Worm (Caenorhabditis elegans): ENCODE results near the gene math-41.
A peak's percentile ranks its signal among the peaks of the same experiment; 100 is the strongest.

The math-41 gene

DNA sequence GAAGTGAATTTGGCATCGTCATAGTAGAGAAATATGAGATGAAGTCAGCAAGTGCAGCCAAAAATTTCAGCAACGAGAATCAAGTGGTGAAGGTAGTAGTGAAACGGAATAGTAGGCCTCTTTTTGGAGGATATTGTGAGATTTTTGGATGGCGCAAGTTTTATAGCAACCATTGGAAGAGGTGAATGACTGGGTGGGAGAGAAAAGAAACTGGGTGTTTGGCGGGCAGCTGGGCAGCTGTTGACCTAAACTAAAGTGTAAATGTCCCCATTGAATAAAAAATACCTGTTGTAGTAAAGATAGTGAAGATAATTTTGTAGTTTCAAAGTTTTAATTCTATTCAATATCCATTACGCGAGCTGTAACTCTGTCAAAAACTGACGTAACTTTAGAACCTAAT, 8.4 kb upstream of the math-41 start:
- TF ChIP-seq snpc-4 (tag; optimal IDR thresholded peaks at IDR 0.05), result no peak
- TF ChIP-seq fkh-10 (GFP tag; optimal IDR thresholded peaks at IDR 0.05), result no peak
- TF ChIP-seq efl-1 (optimal IDR thresholded peaks at IDR 0.05), result no peak
- peak in 1 of 2 experiments; percentile 86 for TF ChIP-seq efl-1 (GFP tag; optimal IDR thresholded peaks at IDR 0.05 in 1 of 2)
- no peak for TF ChIP-seq nhr-12 (tag; optimal IDR thresholded peaks at IDR 0.05)
- no peak for TF ChIP-seq pax-3 (tag; optimal IDR thresholded peaks at IDR 0.05)
- TF ChIP-seq skn-1 (tag; optimal IDR thresholded peaks at IDR 0.05), result no peak
- TF ChIP-seq tlp-1 (tag; optimal IDR thresholded peaks at IDR 0.05), result no peak
- no peak for TF ChIP-seq lin-15B (tag; optimal IDR thresholded peaks at IDR 0.05)

DNA sequence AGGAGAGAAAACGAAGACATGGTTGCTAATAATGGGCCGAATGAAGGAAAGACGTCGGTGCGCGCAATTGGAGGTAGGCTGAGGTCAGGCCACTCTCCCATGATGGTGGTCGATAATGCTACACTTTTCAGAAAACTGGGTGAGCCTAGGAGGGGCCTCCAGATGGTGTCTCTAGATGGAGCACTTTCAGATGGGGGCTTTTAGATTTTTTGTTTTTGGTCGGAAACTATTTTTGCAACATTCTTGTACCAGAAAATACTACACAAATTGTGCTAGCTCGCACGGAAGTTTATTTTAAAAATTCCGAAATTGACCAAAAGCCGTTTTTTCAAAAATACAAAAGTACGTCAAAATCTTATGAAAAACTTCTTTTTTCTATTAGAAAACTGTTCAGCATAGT, 6.1 kb upstream of the math-41 start, which contains the start of gene fbxb-10:
fbxb-10 (minus strand) TSS at position 101 of the 400 bp plus-strand sequence.
- TF ChIP-seq aha-1 (tag; optimal IDR thresholded peaks at IDR 0.05) (no peak), ceh-63 (GFP tag; optimal IDR thresholded peaks at IDR 0.05) (no peak), ceh-88 (GFP tag; IDR thresholded peaks at IDR 0.05) (no peak), unc-130 (tag; optimal IDR thresholded peaks at IDR 0.05) (no peak), dsc-1 (tag; optimal IDR thresholded peaks at IDR 0.05) (no peak), tbx-2 (tag; optimal IDR thresholded peaks at IDR 0.05) (no peak), C16A3.4 (tag; optimal IDR thresholded peaks at IDR 0.05) (no peak), Y116A8C.19 (tag; optimal IDR thresholded peaks at IDR 0.05; ENCODE audit: borderline replicate concordance) (no peak), ztf-4 (tag; optimal IDR thresholded peaks at IDR 0.05) (no peak), nhr-76 (tag; optimal IDR thresholded peaks at IDR 0.05) (no peak), ama-1 (optimal IDR thresholded peaks at IDR 0.05) (no peak), unc-86 (tag; optimal IDR thresholded peaks at IDR 0.05) (no peak), egl-27 (tag; optimal IDR thresholded peaks at IDR 0.05) (no peak), isw-1 (GFP tag; IDR thresholded peaks at IDR 0.05) (no peak), fos-1 (tag; optimal IDR thresholded peaks at IDR 0.05) (no peak), C34B4.2 (tag; optimal IDR thresholded peaks at IDR 0.05) (no peak), nhr-237 (tag; optimal IDR thresholded peaks at IDR 0.05) (no peak), ets-5 (GFP tag; IDR thresholded peaks at IDR 0.05) (no peak), lin-15B (tag; optimal IDR thresholded peaks at IDR 0.05) (no peak)

DNA sequence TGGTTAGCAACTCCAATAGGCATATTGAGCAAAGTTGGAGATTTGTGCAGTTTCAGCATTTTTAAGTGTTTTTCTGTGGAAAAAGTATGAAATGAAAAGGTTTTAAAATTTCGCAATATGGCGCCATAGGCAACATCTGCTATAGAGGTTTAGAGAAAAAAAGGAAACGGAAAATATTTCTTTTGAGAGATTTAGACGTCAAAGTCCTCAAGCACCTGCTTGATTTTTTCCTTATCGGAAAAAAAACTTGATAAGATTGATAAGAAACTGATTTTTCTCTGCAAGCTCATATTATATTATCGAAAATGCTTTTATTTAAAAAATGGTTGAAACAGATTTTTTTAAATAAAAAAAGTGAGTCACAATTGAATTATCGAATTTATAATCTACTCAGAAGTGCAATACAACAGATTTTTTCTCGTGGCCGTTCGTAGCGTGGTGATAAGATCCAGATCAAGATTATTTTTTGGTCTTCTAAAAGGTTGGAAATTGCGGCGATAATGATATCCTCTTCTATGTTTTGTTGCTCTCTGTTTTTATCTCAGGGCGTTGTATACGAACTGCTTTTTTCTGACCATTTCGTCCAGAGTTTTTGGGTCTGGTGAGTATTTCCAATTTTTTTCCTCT, 4.4 kb upstream of the math-41 start, which contains the start of gene fbxc-19:
fbxc-19 (plus strand) TSS at position 536 of the 627 bp plus-strand sequence.
- TF ChIP-seq unc-30 (tag; optimal IDR thresholded peaks at IDR 0.05) (no peak), snpc-4 (tag; optimal IDR thresholded peaks at IDR 0.05) (peak; percentile 45), aly-2 (tag; optimal IDR thresholded peaks at IDR 0.05) (no peak), nhr-237 (tag; optimal IDR thresholded peaks at IDR 0.05) (peak; percentile 64), nhr-71 (tag; optimal IDR thresholded peaks at IDR 0.05) (peak; percentile 72), lin-13 (GFP tag; optimal IDR thresholded peaks at IDR 0.05) (peak; percentile 40), ceh-8 (GFP tag; optimal IDR thresholded peaks at IDR 0.05) (no peak), nhr-28 (tag; optimal IDR thresholded peaks at IDR 0.05) (no peak), nhr-84 (tag; optimal IDR thresholded peaks at IDR 0.05) (no peak), nhr-85 (tag) (peak; percentile 83), pqm-1 (tag; optimal IDR thresholded peaks at IDR 0.05) (peak; percentile 95), nhr-90 (tag; optimal IDR thresholded peaks at IDR 0.05; ENCODE audit: poor library complexity) (peak; percentile 53), nhr-77 (tag; optimal IDR thresholded peaks at IDR 0.05) (peak; percentile 38), ztf-11 (tag; optimal IDR thresholded peaks at IDR 0.05) (no peak), unc-62 (GFP tag; optimal IDR thresholded peaks at IDR 0.05) (no peak), lin-14 (GFP tag; optimal IDR thresholded peaks at IDR 0.05) (peak; percentile 73), lir-3 (tag; optimal IDR thresholded peaks at IDR 0.05; ENCODE audit: poor library complexity) (peak; percentile 38), nhr-19 (GFP tag; conservative IDR thresholded peaks at IDR 0.05) (peak; percentile 37), unc-130 (tag; optimal IDR thresholded peaks at IDR 0.05) (no peak), mef-2 (tag; optimal IDR thresholded peaks at IDR 0.05) (no peak), ceh-82 (tag; optimal IDR thresholded peaks at IDR 0.05) (peak; percentile 7 to 59 (median 30)), ets-5 (GFP tag; IDR thresholded peaks at IDR 0.05) (no peak), tbx-2 (tag; optimal IDR thresholded peaks at IDR 0.05) (peak; percentile 34), tlp-1 (tag; optimal IDR thresholded peaks at IDR 0.05) (peak; percentile 81), fkh-8 (tag; optimal IDR thresholded peaks at IDR 0.05) (no peak), efl-1 (optimal IDR thresholded peaks at IDR 0.05) (peak; percentile 77 to 78), efl-1 (GFP tag; optimal IDR thresholded peaks at IDR 0.05 in 1 of 2) (peak; percentile 63 to 94), lin-39 (tag; optimal IDR thresholded peaks at IDR 0.05) (no peak), nhr-47 (tag; optimal IDR thresholded peaks at IDR 0.05) (peak; percentile 59), hpl-2 (GFP tag; optimal IDR thresholded peaks at IDR 0.05) (peak; percentile 45), swsn-7 (tag; optimal IDR thresholded peaks at IDR 0.05) (peak; percentile 34)
